Worm (Caenorhabditis elegans) whole organism, late embryonic: ENCODE data around the gene T21B4.15.

Experiments used
- C08G9.2 ChIP-seq: sonication (generic microtip); optimal IDR thresholded peaks from 2 replicates; lab custom pipeline; 2016; ENCODE audit warnings: mild to moderate bottlenecking, missing genetic modification characterization, moderate library complexity, missing compliant biosample characterization
- K02D7.2 ChIP-seq: sonication (generic microtip); optimal IDR thresholded peaks from 2 replicates; lab custom pipeline; 2017; ENCODE audit warnings: mild to moderate bottlenecking, missing genetic modification characterization, missing compliant biosample characterization
- K09A11.1 ChIP-seq: sonication (generic microtip); optimal IDR thresholded peaks from 2 replicates; lab custom pipeline; 2017; ENCODE audit warnings: antibody characterized with exemption, mild to moderate bottlenecking, missing genetic modification characterization, missing compliant biosample characterization; ENCODE audit not compliant: insufficient read depth
- T23F11.4 ChIP-seq: fragments of 200-800 bp; sonication (Bioruptor generic); optimal IDR thresholded peaks from 2 replicates; lab custom pipeline; 2018; ENCODE audit warnings: mild to moderate bottlenecking, missing genetic modification characterization, missing compliant biosample characterization
- ceh-14 ChIP-seq: sonication (generic microtip); optimal IDR thresholded peaks from 2 replicates; lab custom pipeline; 2016; ENCODE audit warnings: missing genotype, missing genetic modification characterization, missing compliant biosample characterization
- ceh-18 ChIP-seq: sonication (generic microtip); optimal IDR thresholded peaks from 2 replicates; lab custom pipeline; 2016; ENCODE audit warnings: missing genetic modification characterization, missing compliant biosample characterization
- ceh-22 ChIP-seq: sonication (generic microtip); optimal IDR thresholded peaks from 2 replicates; lab custom pipeline; 2017; ENCODE audit warnings: missing biosample characterization, missing genetic modification characterization
- ceh-24 ChIP-seq: sonication (generic microtip); optimal IDR thresholded peaks from 2 replicates; lab custom pipeline; 2016; ENCODE audit warnings: mild to moderate bottlenecking, missing genetic modification characterization, missing compliant biosample characterization
- ceh-31 ChIP-seq: sonication (generic microtip); optimal IDR thresholded peaks from 2 replicates; lab custom pipeline; 2016; ENCODE audit warnings: missing genetic modification characterization, missing compliant biosample characterization
- ceh-34 ChIP-seq: sonication (generic microtip); optimal IDR thresholded peaks from 2 replicates; lab custom pipeline; 2016; ENCODE audit warnings: mild to moderate bottlenecking, missing genetic modification characterization, missing compliant biosample characterization
- ceh-48 ChIP-seq: sonication (generic microtip); optimal IDR thresholded peaks from 2 replicates; lab custom pipeline; 2016; ENCODE audit warnings: missing genetic modification characterization, inconsistent platforms, missing compliant biosample characterization
- dmd-4 ChIP-seq: sonication (generic microtip); optimal IDR thresholded peaks from 2 replicates; lab custom pipeline; 2016; ENCODE audit warnings: borderline replicate concordance, missing genetic modification characterization, missing compliant biosample characterization
- dve-1 ChIP-seq: sonication (generic microtip); optimal IDR thresholded peaks from 2 replicates; lab custom pipeline; 2017; ENCODE audit warnings: antibody characterized with exemption, mild to moderate bottlenecking, missing genetic modification characterization, missing compliant biosample characterization
- fkh-10 ChIP-seq: fragments of 150-350 bp; optimal IDR thresholded peaks from 2 replicates; lab custom pipeline; 2014; ENCODE audit warnings: missing biosample characterization, missing genetic modification reagents, missing genetic modification characterization
- gmeb-2 ChIP-seq: sonication (generic microtip); optimal IDR thresholded peaks from 2 replicates; lab custom pipeline; 2016; ENCODE audit warnings: missing genetic modification characterization, inconsistent platforms, missing compliant biosample characterization
- hlh-30 ChIP-seq: sonication (generic microtip); optimal IDR thresholded peaks from 2 replicates; lab custom pipeline; 2017; ENCODE audit warnings: antibody characterized with exemption, missing genetic modification characterization, missing compliant biosample characterization; ENCODE audit not compliant: insufficient read depth
- hlh-8 ChIP-seq: sonication (generic microtip); optimal IDR thresholded peaks from 2 replicates; lab custom pipeline; 2016; ENCODE audit warnings: missing genotype, missing genetic modification characterization, missing compliant biosample characterization
- lim-6 ChIP-seq: sonication (generic microtip); optimal IDR thresholded peaks from 2 replicates; lab custom pipeline; 2016; ENCODE audit warnings: missing genetic modification characterization, missing compliant biosample characterization
- madf-2 ChIP-seq: sonication (generic microtip); optimal IDR thresholded peaks from 2 replicates; lab custom pipeline; 2017; ENCODE audit warnings: missing genetic modification characterization, missing compliant biosample characterization
- mec-3 ChIP-seq: sonication (generic microtip); optimal IDR thresholded peaks from 2 replicates; lab custom pipeline; 2016; ENCODE audit warnings: borderline replicate concordance, missing genetic modification characterization, missing compliant biosample characterization
- nfya-1 ChIP-seq: sonication (generic microtip); optimal IDR thresholded peaks from 2 replicates; lab custom pipeline; 2017; ENCODE audit warnings: missing genetic modification characterization, mild to moderate bottlenecking, missing compliant biosample characterization, antibody characterized with exemption, moderate library complexity
- nhr-11 ChIP-seq: fragments of 150-350 bp; optimal IDR thresholded peaks from 2 replicates; lab custom pipeline; 2014; ENCODE audit warnings: missing biosample characterization, missing genetic modification characterization
- nhr-232 ChIP-seq: sonication (generic microtip); optimal IDR thresholded peaks from 2 replicates; lab custom pipeline; 2016; ENCODE audit warnings: missing genetic modification characterization, missing compliant biosample characterization
- pag-3 ChIP-seq: sonication (generic microtip); optimal IDR thresholded peaks from 2 replicates; lab custom pipeline; 2016; ENCODE audit warnings: missing compliant biosample characterization, missing genetic modification characterization, borderline replicate concordance
- pax-1 ChIP-seq: fragments of 150-350 bp; optimal IDR thresholded peaks from 2 replicates; lab custom pipeline; 2014; ENCODE audit warnings: missing biosample characterization, missing genetic modification characterization
- pha-2 ChIP-seq: sonication (generic microtip); optimal IDR thresholded peaks from 2 replicates; lab custom pipeline; 2017; ENCODE audit warnings: mild to moderate bottlenecking, missing genetic modification characterization, missing compliant biosample characterization
- ref-2 ChIP-seq: sonication (generic microtip); optimal IDR thresholded peaks from 2 replicates; lab custom pipeline; 2016; ENCODE audit warnings: missing genetic modification characterization, missing compliant biosample characterization
- sdc-2 ChIP-seq: sonication (generic microtip); optimal IDR thresholded peaks from 2 replicates; lab custom pipeline; 2016; ENCODE audit warnings: missing genotype, missing genetic modification characterization, missing compliant biosample characterization
- sox-2 ChIP-seq: fragments of 200-800 bp; sonication (Bioruptor generic); IDR thresholded peaks from 2 replicates; pipeline ENCODE4 v1.3.6; 2022; ENCODE audit warnings: missing genetic modification reagents, missing genetic modification characterization, missing compliant biosample characterization
- sox-4 ChIP-seq: sonication (generic microtip); optimal IDR thresholded peaks from 2 replicates; lab custom pipeline; 2017; ENCODE audit warnings: mild to moderate bottlenecking, missing genetic modification characterization, inconsistent platforms, missing compliant biosample characterization
- tbx-7 ChIP-seq: sonication (generic microtip); optimal IDR thresholded peaks from 2 replicates; lab custom pipeline; 2016; ENCODE audit warnings: missing genotype, missing genetic modification characterization, missing compliant biosample characterization
- unc-3 ChIP-seq, 2 experiments: fragments of 200-800 bp in 1 of 2; sonication (Bioruptor generic) in 1 of 2; sonication (generic microtip) in 1 of 2; conservative IDR thresholded peaks in 1 of 2; optimal IDR thresholded peaks in 1 of 2; 2 replicates each; pipeline versions ENCODE4 v1.3.6 to Lab custom; 2016 to 2022; ENCODE audit warnings: missing compliant biosample characterization in 2 of 2, missing genetic modification characterization in 2 of 2, missing genetic modification reagents in 1 of 2
- unc-42 ChIP-seq: sonication (generic microtip); optimal IDR thresholded peaks from 2 replicates; lab custom pipeline; 2016; ENCODE audit warnings: missing genotype, missing genetic modification characterization, missing compliant biosample characterization
- unc-86 ChIP-seq: sonication (generic microtip); optimal IDR thresholded peaks from 2 replicates; lab custom pipeline; 2016; ENCODE audit warnings: missing genetic modification characterization, missing compliant biosample characterization

T21B4.15 gene

DNA sequence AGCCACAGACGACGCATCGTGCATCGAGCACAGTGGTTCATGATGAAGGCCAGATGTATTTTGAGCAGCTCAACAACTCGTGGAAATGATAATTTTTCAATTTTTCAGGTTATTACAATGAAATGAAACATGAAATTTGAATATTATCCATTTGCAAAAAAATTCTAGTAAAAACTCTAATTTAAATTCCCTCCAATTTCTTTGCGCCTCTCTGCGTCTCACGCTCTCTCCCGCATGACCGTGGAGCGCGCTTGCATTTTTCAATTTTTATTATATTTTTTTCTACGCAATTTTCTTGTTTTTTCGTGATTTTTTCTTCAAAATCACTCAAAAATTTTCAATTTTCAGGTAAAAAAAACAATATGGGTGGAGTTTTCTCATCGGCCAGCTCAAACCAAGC, 30.6 kb upstream of the T21B4.15 start, which contains the start of gene tag-281:
tag-281 (plus strand) TSS at position 340 of the 400 bp plus-strand sequence.
- no peak for TF ChIP-seq madf-2 (tag; lab: Kevin White, UChicago)
- no peak for TF ChIP-seq pha-2 (tag; lab: Kevin White, UChicago)
- no peak for TF ChIP-seq nhr-232 (tag; lab: Kevin White, UChicago)
- TF ChIP-seq sox-4 (tag; lab: Kevin White, UChicago), result no peak
- no peak for TF ChIP-seq gmeb-2 (tag; lab: Kevin White, UChicago)
- TF ChIP-seq pag-3 (tag; lab: Kevin White, UChicago), result no peak
- no peak for TF ChIP-seq unc-3 (GFP tag; conservative IDR thresholded peaks at IDR 0.05; lab: Robert Waterston, UW)
- no peak for TF ChIP-seq unc-3 (tag; optimal IDR thresholded peaks at IDR 0.05; lab: Kevin White, UChicago)
- TF ChIP-seq unc-86 (tag; lab: Kevin White, UChicago), result peak; percentile 21
- TF ChIP-seq fkh-10, result no peak
- no peak for TF ChIP-seq ceh-24 (tag; lab: Kevin White, UChicago)
- no peak for TF ChIP-seq K02D7.2 (tag; lab: Kevin White, UChicago)
- peak; percentile 47 for TF ChIP-seq unc-42 (tag; lab: Kevin White, UChicago)
- TF ChIP-seq nfya-1 (tag; lab: Kevin White, UChicago), result peak; percentile 68
- no peak for TF ChIP-seq dmd-4
- no peak for TF ChIP-seq T23F11.4 (GFP tag; lab: Kevin White, UChicago)
- TF ChIP-seq ref-2 (tag; lab: Kevin White, UChicago), result no peak
- no peak for TF ChIP-seq mec-3 (tag; lab: Kevin White, UChicago)
- no peak for TF ChIP-seq K09A11.1 (tag; lab: Kevin White, UChicago)
- no peak for TF ChIP-seq hlh-30 (tag; lab: Kevin White, UChicago)
- TF ChIP-seq tbx-7 (tag; lab: Kevin White, UChicago), result no peak
- TF ChIP-seq ceh-34 (tag; lab: Kevin White, UChicago), result peak; percentile 12
- TF ChIP-seq C08G9.2 (tag; lab: Kevin White, UChicago), result no peak
- TF ChIP-seq lim-6, result no peak
- peak; percentile 15 for TF ChIP-seq ceh-31 (tag; lab: Kevin White, UChicago)
- peak; percentile 25 for TF ChIP-seq ceh-18 (tag; lab: Kevin White, UChicago)
- TF ChIP-seq pax-1 (tag; lab: Kevin White, UChicago), result peak; percentile 6
- peak; percentile 3 for TF ChIP-seq ceh-48 (tag; lab: Kevin White, UChicago)
- TF ChIP-seq ceh-14 (tag; lab: Kevin White, UChicago), result no peak

DNA sequence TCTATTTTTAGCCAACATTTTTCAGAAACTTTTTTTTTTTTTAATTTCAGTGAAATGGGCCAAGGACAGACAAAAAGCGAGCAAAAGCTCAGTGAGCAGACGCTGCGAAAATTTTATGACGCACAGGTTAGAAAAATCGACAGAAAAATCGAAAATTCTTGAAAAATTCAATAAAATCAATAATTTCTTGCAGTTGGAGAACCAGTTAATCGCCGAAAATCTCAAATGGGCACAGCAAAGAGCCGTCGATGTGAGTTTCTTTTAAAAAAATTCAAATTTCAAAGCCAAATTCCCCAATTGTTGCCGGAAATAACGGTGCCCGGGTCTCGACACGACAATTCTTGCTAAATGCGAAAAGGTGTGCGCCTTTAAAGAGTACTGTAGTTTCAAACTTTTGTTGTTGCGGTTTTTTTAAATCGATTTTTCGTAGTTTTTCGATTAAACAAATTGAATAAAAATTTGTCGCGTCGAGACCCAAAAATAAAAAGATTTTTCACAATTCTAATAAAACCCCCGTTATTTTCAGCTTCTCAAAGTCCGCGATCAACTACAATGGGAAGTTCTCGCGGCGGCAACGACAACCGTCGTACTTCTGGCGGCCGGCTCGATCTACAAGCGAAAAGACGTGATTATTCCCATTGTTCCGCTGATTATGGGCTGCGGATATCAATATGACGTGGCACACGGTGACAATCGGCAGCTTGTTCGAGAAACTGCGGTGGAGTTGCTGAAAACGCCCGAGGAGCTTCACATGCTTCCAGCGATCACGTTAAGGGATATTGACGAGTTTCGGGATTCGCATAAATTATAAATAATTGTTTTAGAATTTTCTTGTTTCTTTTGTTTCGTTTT, 29.2 kb upstream of the T21B4.15 start, which contains the start of gene tag-280:
tag-280 (plus strand) TSS at position 51 of the 852 bp plus-strand sequence.
- no peak for TF ChIP-seq ceh-48 (tag; lab: Kevin White, UChicago)
- no peak for TF ChIP-seq pag-3 (tag; lab: Kevin White, UChicago)
- TF ChIP-seq lim-6, result no peak
- no peak for TF ChIP-seq gmeb-2 (tag; lab: Kevin White, UChicago)
- TF ChIP-seq dve-1 (tag; lab: Kevin White, UChicago), result no peak
- no peak for TF ChIP-seq sox-2 (GFP tag; lab: Robert Waterston, UW)
- no peak for TF ChIP-seq hlh-8
- no peak for TF ChIP-seq nhr-11
- TF ChIP-seq hlh-30 (tag; lab: Kevin White, UChicago), result no peak
- TF ChIP-seq ceh-22 (tag; lab: Kevin White, UChicago), result no peak
- no peak for TF ChIP-seq sdc-2 (tag; lab: Kevin White, UChicago)
- TF ChIP-seq ceh-31 (tag; lab: Kevin White, UChicago), result no peak
- no peak for TF ChIP-seq T23F11.4 (GFP tag; lab: Kevin White, UChicago)

DNA sequence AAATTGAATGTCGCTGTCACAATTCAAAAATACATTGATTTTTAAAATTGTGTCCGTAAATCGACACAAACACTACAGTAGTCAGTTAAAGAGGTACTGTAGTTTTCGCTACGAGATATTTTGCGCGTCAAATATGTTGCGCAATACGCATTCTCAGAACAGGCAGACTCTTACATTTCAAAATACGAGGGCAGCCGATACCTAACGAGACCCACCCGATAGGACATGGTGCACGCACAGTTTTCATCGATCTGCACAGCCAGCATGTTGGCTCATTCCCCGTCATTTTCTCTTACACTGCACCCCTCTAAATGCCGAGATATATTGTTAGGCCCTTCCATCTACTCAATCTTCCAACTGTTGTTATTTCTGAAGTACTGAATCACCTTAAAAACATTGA, 27.8 kb upstream of the T21B4.15 start, which contains the start of gene F15A4.2:
F15A4.2 (plus strand) TSS at position 301 of the 400 bp plus-strand sequence.
- TF ChIP-seq ceh-31 (tag; lab: Kevin White, UChicago), result no peak
- TF ChIP-seq sox-4 (tag; lab: Kevin White, UChicago), result no peak
- no peak for TF ChIP-seq C08G9.2 (tag; lab: Kevin White, UChicago)
- no peak for TF ChIP-seq dve-1 (tag; lab: Kevin White, UChicago)
- no peak for TF ChIP-seq nfya-1 (tag; lab: Kevin White, UChicago)
- no peak for TF ChIP-seq hlh-8
- no peak for TF ChIP-seq dmd-4
- TF ChIP-seq pha-2 (tag; lab: Kevin White, UChicago), result no peak
- no peak for TF ChIP-seq pag-3 (tag; lab: Kevin White, UChicago)
